Worm (Caenorhabditis elegans): Measurements from ENCODE around the gene F40G9.15.

DNA sequence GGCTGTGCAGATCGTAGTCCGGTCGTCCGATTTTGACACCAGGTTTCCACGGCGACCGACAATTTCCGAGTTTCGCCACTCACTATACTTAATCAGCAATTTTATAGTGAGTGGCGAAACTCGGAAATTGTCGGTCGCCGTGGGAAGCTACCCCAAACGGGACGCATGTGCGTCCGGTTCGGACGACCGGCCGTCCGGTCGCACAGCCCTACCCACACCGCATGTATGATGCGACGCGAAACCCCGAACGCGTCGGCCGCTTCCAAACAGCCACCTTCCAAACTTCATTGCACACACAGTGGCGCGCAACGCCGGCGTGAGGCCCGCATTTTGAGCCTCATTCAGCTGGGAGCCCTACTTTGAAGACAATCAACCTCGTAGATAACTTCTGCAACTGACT is 31.1 kb upstream of the F40G9.15 start:
- TF ChIP-seq nhr-237 (tag; optimal IDR thresholded peaks at IDR 0.05) = no peak
- no peak for TF ChIP-seq ham-2 (GFP tag; optimal IDR thresholded peaks at IDR 0.05)
- TF ChIP-seq unc-39 (tag; optimal IDR thresholded peaks at IDR 0.05) = no peak
- TF ChIP-seq nhr-12 (tag; optimal IDR thresholded peaks at IDR 0.05) = no peak
- TF ChIP-seq unc-62 (GFP tag; optimal IDR thresholded peaks at IDR 0.05) = no peak
- no peak for TF ChIP-seq lin-13 (tag; optimal IDR thresholded peaks at IDR 0.05)
- TF ChIP-seq ztf-11 (tag; optimal IDR thresholded peaks at IDR 0.05) = no peak
- no peak for TF ChIP-seq ces-1 (GFP tag; optimal IDR thresholded peaks at IDR 0.05)
- no peak for TF ChIP-seq elt-3 (tag; optimal IDR thresholded peaks at IDR 0.05)
- no peak for TF ChIP-seq snpc-4 (tag; optimal IDR thresholded peaks at IDR 0.05)
- no peak for TF ChIP-seq blmp-1 (tag; optimal IDR thresholded peaks at IDR 0.05)
- TF ChIP-seq sptf-1 (tag; optimal IDR thresholded peaks at IDR 0.05) = no peak
- TF ChIP-seq nhr-28 (tag; optimal IDR thresholded peaks at IDR 0.05) = no peak
- no peak for TF ChIP-seq lsy-2 (tag; optimal IDR thresholded peaks at IDR 0.05)

All from whole organism, mixed stage, embryonic.